Worm (Caenorhabditis elegans) whole organism, L4 larva: ENCODE results near the gene C36A4.4.

ENCODE experiments used
- F26F4.8 ChIP-seq: fragments of 200-800 bp; sonication (Bioruptor generic); conservative IDR thresholded peaks from 2 replicates; pipeline ENCODE4 v1.3.6; 2022; ENCODE audit warnings: missing genetic modification characterization, missing compliant biosample characterization
- F44E2.7 ChIP-seq: fragments of 200-800 bp; sonication (Bioruptor generic); IDR thresholded peaks from 2 replicates; pipeline ENCODE4 v2.1.2; 2022; ENCODE audit warnings: missing genetic modification characterization, missing compliant biosample characterization
- F49E8.2 ChIP-seq: sonication (generic microtip); optimal IDR thresholded peaks from 2 replicates; lab custom pipeline; 2016; ENCODE audit warnings: missing compliant biosample characterization, mild to moderate bottlenecking, missing genetic modification characterization, borderline replicate concordance
- R02D3.7 ChIP-seq: fragments of 150-350 bp; sonication (generic microtip); optimal IDR thresholded peaks from 3 replicates; lab custom pipeline; 2014; ENCODE audit warnings: missing biosample characterization, missing genetic modification characterization
- T20F7.1 ChIP-seq: fragments of 200-800 bp; sonication (Bioruptor generic); optimal IDR thresholded peaks from 2 replicates; lab custom pipeline; 2018; ENCODE audit warnings: mild to moderate bottlenecking, missing genetic modification characterization, missing compliant biosample characterization
- T26A8.4 ChIP-seq: fragments of 200-800 bp; sonication (Bioruptor generic); IDR thresholded peaks from 2 replicates; pipeline ENCODE4 v1.3.6; 2022; ENCODE audit warnings: missing genetic modification characterization, missing compliant biosample characterization
- ZK546.5 ChIP-seq, 2 experiments: sonication (generic microtip); optimal IDR thresholded peaks; 2 replicates each; lab custom pipeline; 2017; ENCODE audit warnings: missing biosample characterization in 2 of 2, missing genetic modification characterization in 2 of 2
- aly-2 ChIP-seq: sonication (generic microtip); optimal IDR thresholded peaks from 2 replicates; lab custom pipeline; 2018; ENCODE audit warnings: missing biosample characterization, missing genetic modification characterization
- ceh-32 ChIP-seq: sonication (generic microtip); optimal IDR thresholded peaks from 2 replicates; lab custom pipeline; 2016; ENCODE audit warnings: mild to moderate bottlenecking, missing genetic modification characterization, missing compliant biosample characterization; ENCODE audit not compliant: poor library complexity
- ceh-82 ChIP-seq: sonication (generic microtip); optimal IDR thresholded peaks from 2 replicates; lab custom pipeline; 2017; ENCODE audit warnings: missing biosample characterization, missing genetic modification characterization
- cey-2 ChIP-seq: sonication (generic microtip); optimal IDR thresholded peaks from 3 replicates; lab custom pipeline; 2017; ENCODE audit warnings: missing genetic modification characterization, mild to moderate bottlenecking, missing compliant biosample characterization, antibody characterized with exemption, borderline replicate concordance; ENCODE audit not compliant: insufficient read depth
- ctbp-1 ChIP-seq: fragments of 200-800 bp; sonication (Bioruptor generic); IDR thresholded peaks from 2 replicates; pipeline ENCODE4 v1.3.6; 2022; ENCODE audit warnings: missing genetic modification reagents, missing genetic modification characterization, missing compliant biosample characterization
- daf-8 ChIP-seq: fragments of 200-800 bp; sonication (Bioruptor generic); IDR thresholded peaks from 2 replicates; pipeline ENCODE4 v1.3.6; 2022; ENCODE audit warnings: missing genetic modification characterization, missing compliant biosample characterization
- dmd-6 ChIP-seq: fragments of 200-800 bp; sonication (Bioruptor generic); IDR thresholded peaks from 2 replicates; pipeline ENCODE4 v1.3.6; 2022; ENCODE audit warnings: missing genetic modification reagents, missing genetic modification characterization, missing compliant biosample characterization
- dpl-1 ChIP-seq: fragments of 150-350 bp; optimal IDR thresholded peaks from 2 replicates; lab custom pipeline; 2014; ENCODE audit warnings: missing biosample characterization, missing genetic modification reagents, missing genetic modification characterization
- duxl-1 ChIP-seq: sonication (generic microtip); optimal IDR thresholded peaks from 2 replicates; lab custom pipeline; 2016; ENCODE audit warnings: mild to moderate bottlenecking, missing genetic modification characterization, moderate library complexity, missing compliant biosample characterization; ENCODE audit not compliant: poor library complexity
- fkh-10 ChIP-seq: fragments of 150-350 bp; optimal IDR thresholded peaks from 2 replicates; lab custom pipeline; 2014; ENCODE audit warnings: missing biosample characterization, missing genetic modification reagents, missing genetic modification characterization
- fos-1 ChIP-seq: fragments of 150-350 bp; optimal IDR thresholded peaks from 2 replicates; lab custom pipeline; 2014; ENCODE audit warnings: missing biosample characterization, missing genetic modification characterization
- hif-1 ChIP-seq, 2 experiments: sonication (generic microtip); optimal IDR thresholded peaks; 2 replicates each; lab custom pipeline; 2016 to 2017; ENCODE audit warnings: missing compliant biosample characterization in 2 of 2, missing genetic modification characterization in 2 of 2, missing genetic modification reagents in 2 of 2, missing genotype in 2 of 2, mild to moderate bottlenecking in 1 of 2
- hlh-11 ChIP-seq: fragments of 200-800 bp; sonication (Bioruptor generic); optimal IDR thresholded peaks from 2 replicates; lab custom pipeline; 2018; ENCODE audit warnings: mild to moderate bottlenecking, missing genetic modification characterization, missing compliant biosample characterization
- hlh-30 ChIP-seq: sonication (generic microtip); optimal IDR thresholded peaks from 2 replicates; lab custom pipeline; 2017; ENCODE audit warnings: antibody characterized with exemption, mild to moderate bottlenecking, missing genetic modification characterization, missing compliant biosample characterization; ENCODE audit not compliant: insufficient read depth
- hmg-1.1 ChIP-seq: fragments of 200-800 bp; sonication (Bioruptor generic); IDR thresholded peaks from 2 replicates; pipeline ENCODE4 v1.3.6; 2022; ENCODE audit warnings: missing genetic modification reagents, missing genetic modification characterization, missing compliant biosample characterization
- jun-1 ChIP-seq: fragments of 150-350 bp; optimal IDR thresholded peaks from 2 replicates; lab custom pipeline; 2014; ENCODE audit warnings: missing biosample characterization, missing genetic modification reagents, missing genetic modification characterization
- lim-7 ChIP-seq: fragments of 200-800 bp; sonication (Bioruptor generic); IDR thresholded peaks from 2 replicates; pipeline ENCODE4 v1.3.6; 2022; ENCODE audit warnings: missing genetic modification characterization, missing compliant biosample characterization
- lin-1 ChIP-seq: fragments of 200-800 bp; sonication (Bioruptor generic); IDR thresholded peaks from 2 replicates; pipeline ENCODE4 v1.3.6; 2022; ENCODE audit warnings: missing genetic modification reagents, missing genetic modification characterization, missing compliant biosample characterization
- lin-13 ChIP-seq: fragments of 150-350 bp; optimal IDR thresholded peaks from 2 replicates; lab custom pipeline; 2014; ENCODE audit warnings: missing biosample characterization, missing genetic modification reagents, missing genetic modification characterization
- lin-15B ChIP-seq: fragments of 150-350 bp; sonication (generic microtip); optimal IDR thresholded peaks from 3 replicates; lab custom pipeline; 2014; ENCODE audit warnings: missing biosample characterization, missing genetic modification characterization
- lin-29 ChIP-seq: fragments of 200-800 bp; sonication (Bioruptor generic); IDR thresholded peaks from 2 replicates; pipeline ENCODE4 v1.3.6; 2022; ENCODE audit warnings: missing genetic modification reagents, missing genetic modification characterization, missing compliant biosample characterization
- lin-39 ChIP-seq: fragments of 150-350 bp; optimal IDR thresholded peaks from 2 replicates; lab custom pipeline; 2014; ENCODE audit warnings: missing biosample characterization, missing genetic modification reagents, missing genetic modification characterization
- madf-5 ChIP-seq, 2 experiments: fragments of 200-800 bp; sonication (Bioruptor generic); IDR thresholded peaks; 2 replicates each; pipeline ENCODE4 v1.3.6; 2022; ENCODE audit warnings: missing compliant biosample characterization in 2 of 2, missing genetic modification characterization in 2 of 2
- madf-9 ChIP-seq: fragments of 200-800 bp; sonication (Bioruptor generic); conservative IDR thresholded peaks from 2 replicates; pipeline ENCODE4 v1.3.6; 2022; ENCODE audit warnings: missing genetic modification reagents, missing genetic modification characterization, missing compliant biosample characterization
- mdl-1 ChIP-seq, 2 experiments: fragments of 150-350 bp in 1 of 2; sonication (generic microtip) in 1 of 2; optimal IDR thresholded peaks; 2 replicates each; lab custom pipeline; 2014 to 2017; ENCODE audit warnings: missing biosample characterization in 2 of 2, missing genetic modification characterization in 2 of 2
- nhr-10 ChIP-seq: fragments of 150-350 bp; optimal IDR thresholded peaks from 2 replicates; lab custom pipeline; 2014; ENCODE audit warnings: missing biosample characterization, missing genetic modification characterization
- nhr-25 ChIP-seq: sonication (generic microtip); optimal IDR thresholded peaks from 2 replicates; lab custom pipeline; 2017; ENCODE audit warnings: missing genetic modification characterization, mild to moderate bottlenecking, missing compliant biosample characterization, antibody characterized with exemption, moderate library complexity, borderline replicate concordance; ENCODE audit not compliant: insufficient read depth
- nhr-42 ChIP-seq: fragments of 200-800 bp; sonication (Bioruptor generic); IDR thresholded peaks from 2 replicates; pipeline ENCODE4 v1.3.6; 2022; ENCODE audit warnings: missing genetic modification characterization, missing compliant biosample characterization
- nhr-6 ChIP-seq: fragments of 150-350 bp; optimal IDR thresholded peaks from 2 replicates; lab custom pipeline; 2014; ENCODE audit warnings: missing biosample characterization, missing genetic modification characterization
- nhr-76 ChIP-seq: fragments of 150-350 bp; optimal IDR thresholded peaks from 2 replicates; lab custom pipeline; 2014; ENCODE audit warnings: missing biosample characterization, missing genetic modification characterization
- nhr-77 ChIP-seq: fragments of 150-350 bp; optimal IDR thresholded peaks from 2 replicates; lab custom pipeline; 2014; ENCODE audit warnings: missing biosample characterization, missing genetic modification characterization
- rbr-2 ChIP-seq: sonication (generic microtip); optimal IDR thresholded peaks from 2 replicates; lab custom pipeline; 2016; ENCODE audit warnings: missing genotype, missing genetic modification characterization, missing compliant biosample characterization
- saeg-2 ChIP-seq: fragments of 200-800 bp; sonication (Bioruptor generic); IDR thresholded peaks from 2 replicates; pipeline ENCODE4 v1.3.6; 2022; ENCODE audit warnings: missing genetic modification reagents, missing genetic modification characterization, missing compliant biosample characterization
- sdz-12 ChIP-seq: fragments of 200-800 bp; sonication (Bioruptor generic); optimal IDR thresholded peaks from 2 replicates; lab custom pipeline; 2018; ENCODE audit warnings: mild to moderate bottlenecking, missing genetic modification characterization, missing compliant biosample characterization
- set-16 ChIP-seq: fragments of 200-800 bp; sonication (Bioruptor generic); IDR thresholded peaks from 2 replicates; pipeline ENCODE4 v1.3.6; 2022; ENCODE audit warnings: missing genetic modification reagents, missing genetic modification characterization, missing compliant biosample characterization
- skn-1 ChIP-seq: fragments of 150-350 bp; optimal IDR thresholded peaks from 2 replicates; lab custom pipeline; 2014; ENCODE audit warnings: missing biosample characterization, missing genetic modification characterization
- spr-3 ChIP-seq: fragments of 200-800 bp; sonication (Bioruptor generic); optimal IDR thresholded peaks from 2 replicates; lab custom pipeline; 2018; ENCODE audit warnings: mild to moderate bottlenecking, missing genetic modification characterization, missing compliant biosample characterization
- tag-97 ChIP-seq: fragments of 200-800 bp; sonication (Bioruptor generic); IDR thresholded peaks from 2 replicates; pipeline ENCODE4 v1.3.6; 2022; ENCODE audit warnings: missing genetic modification characterization, missing compliant biosample characterization
- tra-1 ChIP-seq: fragments of 200-800 bp; sonication (Bioruptor generic); IDR thresholded peaks from 2 replicates; pipeline ENCODE4 v1.3.6; 2022; ENCODE audit warnings: missing genetic modification reagents, missing genetic modification characterization, missing compliant biosample characterization
- unc-39 ChIP-seq: sonication (generic microtip); optimal IDR thresholded peaks from 2 replicates; lab custom pipeline; 2017; ENCODE audit warnings: missing biosample characterization, missing genetic modification characterization
- unc-62 ChIP-seq, 3 experiments: fragments of 150-350 bp in 1 of 3; sonication (generic microtip); optimal IDR thresholded peaks in 2 of 3; peaks in 1 of 3; 1 replicate in 1 of 3; 2 replicates in 2 of 3; lab custom pipeline; 2014 to 2017; ENCODE audit warnings: missing biosample characterization in 3 of 3, missing genetic modification characterization in 3 of 3, missing genetic modification reagents in 3 of 3, missing genotype in 1 of 3
- zfp-2 ChIP-seq: sonication (generic microtip); optimal IDR thresholded peaks from 2 replicates; lab custom pipeline; 2016; ENCODE audit warnings: mild to moderate bottlenecking, missing genetic modification characterization, missing compliant biosample characterization
- zip-2 ChIP-seq: fragments of 150-350 bp; optimal IDR thresholded peaks from 2 replicates; lab custom pipeline; 2014; ENCODE audit warnings: missing biosample characterization, missing genetic modification characterization

Gene C36A4.4

DNA sequence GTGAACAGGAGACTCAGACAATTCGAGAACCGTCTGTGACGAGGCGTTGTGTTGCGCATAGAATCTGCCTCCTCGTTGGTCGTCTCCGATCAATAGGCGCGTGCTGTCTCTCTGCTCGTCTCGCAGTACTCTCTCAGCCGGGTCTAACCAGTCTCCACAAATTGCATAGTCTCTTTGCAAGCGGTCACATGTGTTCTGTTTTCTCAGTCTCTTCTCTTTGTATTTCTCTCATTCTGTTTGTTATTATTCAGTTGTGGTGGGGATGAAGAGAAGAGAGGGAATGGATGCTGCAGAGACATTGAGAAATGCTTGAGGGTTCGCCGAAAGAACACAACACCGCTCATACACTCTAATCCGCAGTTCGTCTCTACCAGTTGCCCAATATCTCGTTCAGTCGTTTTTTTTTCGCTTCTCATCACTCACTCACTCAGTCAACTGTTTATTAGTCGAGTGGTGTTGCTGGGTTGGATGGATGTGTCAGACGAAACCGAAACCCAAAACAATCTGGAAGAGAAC, 42.0 kb downstream of the C36A4.4 start (continued):
- peak; percentile 100 for TF ChIP-seq hlh-30
- peak; percentile 61 to 91 for TF ChIP-seq hif-1 (tag; optimal IDR thresholded peaks at IDR 0.05; lab: Kevin White, UChicago)
- TF ChIP-seq madf-9 (GFP tag; lab: Robert Waterston, UW): peak; percentile 53; the same call in 1 of the 2 replicates
- no peak for TF ChIP-seq lin-39 (tag; lab: Kevin White, UChicago)
- peak; percentile 32 for TF ChIP-seq fos-1 (tag; lab: Kevin White, UChicago)
- TF ChIP-seq duxl-1 (tag; lab: Kevin White, UChicago): peak; percentile 64
- TF ChIP-seq unc-62 (GFP tag; optimal IDR thresholded peaks at IDR 0.05 in 1 of 2; lab: Kevin White, UChicago): peak in 1 of 2 experiments; percentile 99
- no peak for TF ChIP-seq unc-62 (tag; optimal IDR thresholded peaks at IDR 0.05; lab: Kevin White, UChicago)
- peak; percentile 91 for TF ChIP-seq tra-1 (GFP tag; lab: Robert Waterston, UW)
- TF ChIP-seq hlh-11 (tag; lab: Kevin White, UChicago): peak; percentile 99
- TF ChIP-seq mdl-1 (tag; optimal IDR thresholded peaks at IDR 0.05; lab: Kevin White, UChicago): peak; percentile 99 to 100
- TF ChIP-seq hmg-1.1 (GFP tag; lab: Robert Waterston, UW): peak; percentile 94
- peak; percentile 74 for TF ChIP-seq zip-2 (tag; lab: Kevin White, UChicago)
- TF ChIP-seq rbr-2: peak; percentile 97
- TF ChIP-seq spr-3 (GFP tag; lab: Kevin White, UChicago): peak; percentile 59
- peak; percentile 4 for TF ChIP-seq unc-39 (tag; lab: Kevin White, UChicago)
- no peak for TF ChIP-seq ZK546.5 (tag; optimal IDR thresholded peaks at IDR 0.05; lab: Kevin White, UChicago)
- peak; percentile 91 for TF ChIP-seq dmd-6 (GFP tag; lab: Robert Waterston, UW)
- peak; percentile 97 for TF ChIP-seq fkh-10 (GFP tag; lab: Kevin White, UChicago)
- TF ChIP-seq nhr-76 (tag; lab: Kevin White, UChicago): no peak
- 0 out of 2 replicates have a peak, but pooled peaks have one; percentile 12 for TF ChIP-seq lim-7 (GFP tag; lab: Robert Waterston, UW)
- peak; percentile 93 for TF ChIP-seq T26A8.4 (GFP tag; lab: Robert Waterston, UW)
- peak; percentile 87 for TF ChIP-seq set-16 (GFP tag; lab: Robert Waterston, UW)
- TF ChIP-seq nhr-10 (tag; lab: Kevin White, UChicago): peak; percentile 96
- TF ChIP-seq nhr-25: peak; percentile 78
- TF ChIP-seq nhr-77 (tag; lab: Kevin White, UChicago): peak; percentile 93
- peak; percentile 36 for TF ChIP-seq lin-1
- peak; percentile 73 for TF ChIP-seq zfp-2 (tag; lab: Kevin White, UChicago)
- peak; percentile 90 for TF ChIP-seq nhr-42 (GFP tag; lab: Robert Waterston, UW)
- peak; percentile 83 for TF ChIP-seq jun-1
- TF ChIP-seq dpl-1 (GFP tag; lab: Kevin White, UChicago): peak; percentile 77
- TF ChIP-seq F44E2.7 (GFP tag; lab: Robert Waterston, UW): no peak
- 0 out of 2 replicates have a peak, but pooled peaks have one; percentile 30 for TF ChIP-seq lin-29 (GFP tag; lab: Robert Waterston, UW)
- TF ChIP-seq R02D3.7: no peak
- peak; percentile 94 for TF ChIP-seq nhr-6 (tag; lab: Kevin White, UChicago)
- TF ChIP-seq lin-13: peak; percentile 81
- peak; percentile 73 for TF ChIP-seq T20F7.1
- no peak for TF ChIP-seq ceh-82
- TF ChIP-seq aly-2 (tag; lab: Kevin White, UChicago): no peak
- peak; percentile 82; the same call in 1 of the 2 replicates for TF ChIP-seq saeg-2 (GFP tag; lab: Robert Waterston, UW)
- peak; percentile 26 for TF ChIP-seq skn-1 (tag; lab: Kevin White, UChicago)
- TF ChIP-seq madf-5 (GFP tag; IDR thresholded peaks at IDR 0.05; lab: Robert Waterston, UW): no peak
- TF ChIP-seq ceh-32: peak; percentile 50
- peak; percentile 61 for TF ChIP-seq sdz-12
- peak; percentile 70 for TF ChIP-seq cey-2 (tag; lab: Kevin White, UChicago)
- TF ChIP-seq tag-97 (GFP tag; lab: Robert Waterston, UW): no peak
- no peak for TF ChIP-seq F26F4.8 (GFP tag; lab: Robert Waterston, UW)
- TF ChIP-seq lin-15B (tag; lab: Kevin White, UChicago): no peak
- no peak for TF ChIP-seq daf-8
- peak; percentile 96 for TF ChIP-seq ctbp-1 (GFP tag; lab: Robert Waterston, UW)
- no peak for TF ChIP-seq F49E8.2 (tag; lab: Kevin White, UChicago)
